Fruit fly (Drosophila melanogaster) whole organism, embryonic: ENCODE data around the gene tai.

Source experiments
- Blimp-1 ChIP-seq: fragments of 200-800 bp; sonication (Bioruptor generic); optimal IDR thresholded peaks from 3 replicates; lab custom pipeline; 2018; ENCODE audit warnings: missing biosample characterization, missing genetic modification characterization, mild to moderate bottlenecking, moderate library complexity, missing genetic modification reagents
- CG1024 ChIP-seq: fragments of 200-800 bp; sonication (Bioruptor generic); IDR thresholded peaks from 2 replicates; pipeline ENCODE4 v1.3.6; 2022; ENCODE audit warnings: missing biosample characterization, missing genetic modification characterization
- CG10267 ChIP-seq: fragments of 200-800 bp; sonication (Bioruptor generic); optimal IDR thresholded peaks from 2 replicates; lab custom pipeline; 2018; ENCODE audit warnings: missing biosample characterization, mild to moderate bottlenecking, missing genetic modification characterization, moderate library complexity
- CG11504 ChIP-seq: fragments of 200-800 bp; sonication (Bioruptor generic); optimal IDR thresholded peaks from 3 replicates; lab custom pipeline; 2019; ENCODE audit warnings: missing biosample characterization, mild to moderate bottlenecking, missing genetic modification characterization, moderate library complexity
- CG12744 ChIP-seq: fragments of 200-800 bp; sonication (Bioruptor generic); optimal IDR thresholded peaks from 2 replicates; lab custom pipeline; 2016; ENCODE audit warnings: missing biosample characterization, missing genetic modification characterization
- CG12769 ChIP-seq: fragments of 200-800 bp; sonication (Bioruptor generic); optimal IDR thresholded peaks from 2 replicates; lab custom pipeline; 2019; ENCODE audit warnings: missing biosample characterization, mild to moderate bottlenecking, missing genetic modification characterization, moderate library complexity
- CG14441 ChIP-seq: fragments of 200-800 bp; sonication (Bioruptor generic); IDR thresholded peaks from 2 replicates; pipeline ENCODE4 v1.3.6; 2022; ENCODE audit warnings: missing biosample characterization, missing genetic modification characterization
- CG15479 ChIP-seq: fragments of 200-800 bp; sonication (Bioruptor generic); optimal IDR thresholded peaks from 3 replicates; lab custom pipeline; 2019; ENCODE audit warnings: missing biosample characterization, mild to moderate bottlenecking, missing genetic modification characterization, moderate library complexity
- CG1647 ChIP-seq: fragments of 200-800 bp; sonication (Bioruptor generic); optimal IDR thresholded peaks from 3 replicates; lab custom pipeline; 2016; ENCODE audit warnings: missing biosample characterization, missing genetic modification characterization
- CG1832 ChIP-seq: fragments of 200-800 bp; sonication (Bioruptor generic); optimal IDR thresholded peaks from 2 replicates; lab custom pipeline; 2017; ENCODE audit warnings: missing biosample characterization, mild to moderate bottlenecking, missing genetic modification characterization, inconsistent platforms
- CG2199 ChIP-seq: fragments of 200-800 bp; sonication (Bioruptor generic); IDR thresholded peaks from 3 replicates; pipeline ENCODE4 v1.3.6; 2022; ENCODE audit warnings: missing biosample characterization, missing genetic modification characterization
- CG31224 ChIP-seq: fragments of 200-800 bp; sonication (Bioruptor generic); IDR thresholded peaks from 2 replicates; pipeline ENCODE4 v1.3.6; 2022; ENCODE audit warnings: missing biosample characterization, missing genetic modification characterization
- CG32772 ChIP-seq: fragments of 200-800 bp; sonication (Bioruptor generic); IDR thresholded peaks from 2 replicates; pipeline ENCODE4 v1.3.6; 2022; ENCODE audit warnings: missing biosample characterization, missing genetic modification characterization
- CG34376 ChIP-seq: fragments of 200-800 bp; sonication (Bioruptor generic); optimal IDR thresholded peaks from 2 replicates; lab custom pipeline; 2018; ENCODE audit warnings: missing biosample characterization, mild to moderate bottlenecking, missing genetic modification characterization
- CG4328 ChIP-seq: fragments of 200-800 bp; sonication (Bioruptor generic); optimal IDR thresholded peaks from 3 replicates; lab custom pipeline; 2017; ENCODE audit warnings: missing biosample characterization, missing genetic modification reagents, missing genetic modification characterization
- CG6272 ChIP-seq: fragments of 200-800 bp; sonication (Bioruptor generic); IDR thresholded peaks from 2 replicates; pipeline ENCODE4 v1.3.6; 2022; ENCODE audit warnings: missing biosample characterization, missing genetic modification characterization
- CG7839 ChIP-seq: fragments of 200-800 bp; sonication (Bioruptor generic); optimal IDR thresholded peaks from 3 replicates; lab custom pipeline; 2018; ENCODE audit warnings: missing biosample characterization, mild to moderate bottlenecking, missing genetic modification characterization, moderate library complexity
- CG9797 ChIP-seq: fragments of 200-800 bp; sonication (Bioruptor generic); optimal IDR thresholded peaks from 3 replicates; lab custom pipeline; 2018; ENCODE audit warnings: missing biosample characterization, mild to moderate bottlenecking, missing genetic modification characterization
- CkIIα-i1 ChIP-seq: fragments of 200-800 bp; sonication (Bioruptor generic); IDR thresholded peaks from 2 replicates; pipeline ENCODE4 v1.3.6; 2022; ENCODE audit warnings: missing biosample characterization, missing genetic modification characterization
- Doc3 ChIP-seq: fragments of 200-800 bp; sonication (Bioruptor generic); IDR thresholded peaks from 3 replicates; pipeline ENCODE4 v1.3.6; 2022; ENCODE audit warnings: missing biosample characterization, missing genetic modification characterization; ENCODE audit not compliant: partially characterized antibody
- Max ChIP-seq: fragments of 200-800 bp; sonication (Bioruptor generic); optimal IDR thresholded peaks from 2 replicates; lab custom pipeline; 2016; ENCODE audit warnings: missing biosample characterization, mild to moderate bottlenecking, missing genetic modification characterization
- Nf-YB ChIP-seq: fragments of 200-800 bp; sonication (Bioruptor generic); optimal IDR thresholded peaks from 3 replicates; lab custom pipeline; 2019; ENCODE audit warnings: missing biosample characterization, mild to moderate bottlenecking, missing genetic modification characterization, moderate library complexity
- Oli ChIP-seq: fragments of 200-800 bp; sonication (Bioruptor generic); optimal IDR thresholded peaks from 2 replicates; lab custom pipeline; 2018; ENCODE audit warnings: missing biosample characterization, mild to moderate bottlenecking, missing genetic modification characterization, moderate library complexity
- Scr ChIP-seq: fragments of 200-800 bp; sonication (Bioruptor generic); IDR thresholded peaks from 2 replicates; pipeline ENCODE4 v1.3.6; 2022; ENCODE audit warnings: missing biosample characterization, missing genetic modification characterization; ENCODE audit not compliant: partially characterized antibody
- abd-A ChIP-seq: fragments of 200-800 bp; sonication (Bioruptor generic); optimal IDR thresholded peaks from 3 replicates; lab custom pipeline; 2019; ENCODE audit warnings: missing biosample characterization, mild to moderate bottlenecking, missing genetic modification characterization, moderate library complexity
- bab2 ChIP-seq: fragments of 200-800 bp; sonication (Bioruptor generic); optimal IDR thresholded peaks from 2 replicates; lab custom pipeline; 2016; ENCODE audit warnings: missing biosample characterization, missing genetic modification characterization
- bowl ChIP-seq: fragments of 200-800 bp; sonication (Bioruptor generic); IDR thresholded peaks from 2 replicates; pipeline ENCODE4 v1.3.6; 2022; ENCODE audit warnings: missing biosample characterization, missing genetic modification characterization
- croc ChIP-seq: fragments of 200-800 bp; sonication (Bioruptor generic); conservative IDR thresholded peaks from 3 replicates; pipeline ENCODE4 v1.3.6; 2022; ENCODE audit warnings: missing biosample characterization, missing genetic modification characterization
- crol ChIP-seq: fragments of 200-800 bp; sonication (Bioruptor generic); IDR thresholded peaks from 2 replicates; pipeline ENCODE4 v1.3.6; 2022; ENCODE audit warnings: missing biosample characterization, missing genetic modification characterization
- danr ChIP-seq: fragments of 200-800 bp; sonication (Bioruptor generic); IDR thresholded peaks from 2 replicates; pipeline ENCODE4 v1.3.6; 2022; ENCODE audit warnings: missing biosample characterization, missing genetic modification characterization
- disco-r ChIP-seq: fragments of 200-800 bp; sonication (Bioruptor generic); optimal IDR thresholded peaks from 2 replicates; lab custom pipeline; 2016; ENCODE audit warnings: missing biosample characterization, missing genetic modification characterization
- dm ChIP-seq: fragments of 200-800 bp; sonication (Bioruptor generic); optimal IDR thresholded peaks from 3 replicates; lab custom pipeline; 2016; ENCODE audit warnings: missing biosample characterization, missing genetic modification characterization
- dmrt99B ChIP-seq: fragments of 200-800 bp; sonication (Bioruptor generic); optimal IDR thresholded peaks from 2 replicates; lab custom pipeline; 2018; ENCODE audit warnings: missing biosample characterization, mild to moderate bottlenecking, missing genetic modification characterization, moderate library complexity
- dysf ChIP-seq: fragments of 200-800 bp; sonication (Bioruptor generic); IDR thresholded peaks from 3 replicates; pipeline ENCODE4 v1.3.6; 2022; ENCODE audit warnings: missing biosample characterization, missing genetic modification characterization
- grau ChIP-seq: fragments of 200-800 bp; optimal IDR thresholded peaks from 3 replicates; lab custom pipeline; 2019; ENCODE audit warnings: missing biosample characterization, mild to moderate bottlenecking, missing genetic modification characterization, moderate library complexity
- jigr1 ChIP-seq: fragments of 200-800 bp; sonication (Bioruptor generic); IDR thresholded peaks from 3 replicates; pipeline ENCODE4 v1.3.6; 2022; ENCODE audit warnings: missing biosample characterization, missing genetic modification characterization
- jumu ChIP-seq: fragments of 200-800 bp; sonication (Bioruptor generic); optimal IDR thresholded peaks from 3 replicates; lab custom pipeline; 2016; ENCODE audit warnings: missing biosample characterization, missing genetic modification characterization
- kah ChIP-seq: fragments of 200-800 bp; sonication (Bioruptor generic); optimal IDR thresholded peaks from 2 replicates; lab custom pipeline; 2018; ENCODE audit warnings: missing biosample characterization, mild to moderate bottlenecking, missing genetic modification characterization
- lab ChIP-seq: fragments of 200-800 bp; sonication (Bioruptor generic); optimal IDR thresholded peaks from 3 replicates; lab custom pipeline; 2017; ENCODE audit warnings: missing biosample characterization, missing genetic modification characterization, mild to moderate bottlenecking, moderate library complexity, missing genetic modification reagents
- luna ChIP-seq: fragments of 200-800 bp; sonication (Bioruptor generic); optimal IDR thresholded peaks from 2 replicates; lab custom pipeline; 2016; ENCODE audit warnings: missing biosample characterization, missing genetic modification characterization
- maf-S ChIP-seq: fragments of 200-800 bp; sonication (Bioruptor generic); optimal IDR thresholded peaks from 2 replicates; lab custom pipeline; 2016; ENCODE audit warnings: missing biosample characterization, missing genetic modification characterization
- nmo ChIP-seq: fragments of 200-800 bp; sonication (Bioruptor generic); optimal IDR thresholded peaks from 2 replicates; lab custom pipeline; 2018; ENCODE audit warnings: missing biosample characterization, mild to moderate bottlenecking, missing genetic modification characterization, moderate library complexity
- peb ChIP-seq: fragments of 200-800 bp; sonication (Bioruptor generic); IDR thresholded peaks from 2 replicates; pipeline ENCODE4 v1.3.6; 2022; ENCODE audit warnings: missing biosample characterization, missing genetic modification characterization
- sd ChIP-seq: fragments of 200-800 bp; sonication (Bioruptor generic); optimal IDR thresholded peaks from 3 replicates; lab custom pipeline; 2018; ENCODE audit warnings: missing biosample characterization, mild to moderate bottlenecking, missing genetic modification characterization, moderate library complexity
- seq ChIP-seq: fragments of 200-800 bp; sonication (Bioruptor generic); IDR thresholded peaks from 2 replicates; pipeline ENCODE4 v1.3.6; 2022; ENCODE audit warnings: missing biosample characterization, missing genetic modification characterization
- sqz ChIP-seq: fragments of 200-800 bp; sonication (Bioruptor generic); optimal IDR thresholded peaks from 3 replicates; lab custom pipeline; 2018; ENCODE audit warnings: missing biosample characterization, mild to moderate bottlenecking, missing genetic modification characterization
- sr ChIP-seq: fragments of 200-800 bp; sonication (Bioruptor generic); IDR thresholded peaks from 3 replicates; pipeline ENCODE4 v1.3.6; 2022; ENCODE audit warnings: missing biosample characterization, missing genetic modification characterization
- ssp ChIP-seq: fragments of 200-800 bp; sonication (Bioruptor generic); IDR thresholded peaks from 2 replicates; pipeline ENCODE4 v1.3.6; 2022; ENCODE audit warnings: missing biosample characterization, missing genetic modification characterization
- tx ChIP-seq: fragments of 200-800 bp; sonication (Bioruptor generic); optimal IDR thresholded peaks from 2 replicates; lab custom pipeline; 2016; ENCODE audit warnings: missing biosample characterization, missing genetic modification characterization

Gene tai

dm6 chr2L:9130934-9131333 is 35.6 kb upstream of the tai start:
- TF ChIP-seq CG12769 (tag; lab: Kevin White, UChicago) = peak; percentile 22
- peak; percentile 84 for TF ChIP-seq sr (GFP tag; lab: Robert Waterston, UW)
- peak; percentile 15 for TF ChIP-seq sd (tag; lab: Kevin White, UChicago)
- no peak for TF ChIP-seq tx
- TF ChIP-seq abd-A = peak; percentile 92
- no peak for TF ChIP-seq jumu (GFP tag; lab: Kevin White, UChicago)
- peak; percentile 26 for TF ChIP-seq sqz (GFP tag; lab: Kevin White, UChicago)
- peak; percentile 66; the same call in 1 of the 2 replicates for TF ChIP-seq crol (GFP tag; lab: Robert Waterston, UW)
- TF ChIP-seq CG32772 (GFP tag; lab: Robert Waterston, UW) = no peak
- TF ChIP-seq CG2199 (GFP tag; lab: Robert Waterston, UW) = 0 out of 3 replicates have a peak, but pooled peaks have one; percentile 11

- TF ChIP-seq CG1832 (GFP tag; lab: Kevin White, UChicago) (no peak), CG14441 (GFP tag; lab: Robert Waterston, UW) (no peak; the same call in 1 of the 2 replicates), maf-S (GFP tag; lab: Kevin White, UChicago) (no peak), dysf (GFP tag; lab: Robert Waterston, UW) (peak; percentile 60), Doc3 (GFP tag; lab: Robert Waterston, UW) (no peak), CG31224 (GFP tag; lab: Robert Waterston, UW) (0 out of 2 replicates have a peak, but pooled peaks have one; percentile 19), dm (no peak), Scr (GFP tag; lab: Robert Waterston, UW) (no peak), kah (peak; percentile 67), luna (GFP tag; lab: Kevin White, UChicago) (no peak), CG4328 (peak; percentile 28), Nf-YB (peak; percentile 62), CG1024 (peak; percentile 45; the same call in 1 of the 2 replicates), Max (GFP tag; lab: Kevin White, UChicago) (peak; percentile 35), CkIIα-i1 (GFP tag; lab: Robert Waterston, UW) (no peak), CG11504 (tag; lab: Kevin White, UChicago) (peak; percentile 83), dmrt99B (tag; lab: Kevin White, UChicago) (peak; percentile 86), Blimp-1 (GFP tag; lab: Kevin White, UChicago) (peak; percentile 92), nmo (GFP tag; lab: Kevin White, UChicago) (peak; percentile 87), CG1647 (GFP tag; lab: Kevin White, UChicago) (no peak), CG15479 (GFP tag; lab: Kevin White, UChicago) (no peak), seq (GFP tag; lab: Robert Waterston, UW) (no peak), bab2 (no peak), CG7839 (peak; percentile 81), jigr1 (GFP tag; lab: Robert Waterston, UW) (no peak), CG6272 (GFP tag; lab: Robert Waterston, UW) (0 out of 2 replicates have a peak, but pooled peaks have one; percentile 6), CG9797 (GFP tag; lab: Kevin White, UChicago) (no peak), lab (peak; percentile 75), croc (GFP tag; lab: Robert Waterston, UW) (peak; percentile 63), CG34376 (GFP tag; lab: Kevin White, UChicago) (no peak), disco-r (GFP tag; lab: Kevin White, UChicago) (no peak), CG10267 (tag; lab: Kevin White, UChicago) (peak; percentile 79), grau (tag; lab: Kevin White, UChicago) (peak; percentile 80), bowl (GFP tag; lab: Robert Waterston, UW) (no peak), CG12744 (GFP tag; lab: Kevin White, UChicago) (no peak), ssp (GFP tag; lab: Robert Waterston, UW) (peak; percentile 41; the same call in 1 of the 2 replicates), peb (GFP tag; lab: Robert Waterston, UW) (peak; percentile 36; the same call in 1 of the 2 replicates), danr (GFP tag; lab: Robert Waterston, UW) (0 out of 2 replicates have a peak, but pooled peaks have one; percentile 47), tx (no peak), Oli (tag; lab: Kevin White, UChicago) (peak; percentile 78)
Measured at dm6 chr2L:9133169-9133568, 33.4 kb upstream of the tai start.
